Fruit fly (Drosophila melanogaster) whole organism, embryonic: ENCODE results near the gene CG6527.
A peak's percentile ranks its signal among the peaks of the same experiment; 100 is the strongest.

Source experiments
- Asciz ChIP-seq: fragments of 200-800 bp; sonication (Bioruptor generic); optimal IDR thresholded peaks from 2 replicates; lab custom pipeline; 2017; ENCODE audit warnings: missing biosample characterization, mild to moderate bottlenecking, missing genetic modification characterization, missing genetic modification reagents
- CG11093 ChIP-seq: fragments of 200-800 bp; sonication (Bioruptor generic); IDR thresholded peaks from 3 replicates; pipeline ENCODE4 v1.3.6; 2022; ENCODE audit warnings: missing biosample characterization, missing genetic modification characterization
- CG12391 ChIP-seq: fragments of 200-800 bp; sonication (Bioruptor generic); optimal IDR thresholded peaks from 3 replicates; lab custom pipeline; 2018; ENCODE audit warnings: missing biosample characterization, mild to moderate bottlenecking, missing genetic modification characterization, moderate library complexity
- CG13296 ChIP-seq: fragments of 200-800 bp; sonication (Bioruptor generic); optimal IDR thresholded peaks from 3 replicates; lab custom pipeline; 2018; ENCODE audit warnings: missing biosample characterization, mild to moderate bottlenecking, missing genetic modification characterization
- CG15479 ChIP-seq: fragments of 200-800 bp; sonication (Bioruptor generic); optimal IDR thresholded peaks from 3 replicates; lab custom pipeline; 2019; ENCODE audit warnings: missing biosample characterization, mild to moderate bottlenecking, missing genetic modification characterization, moderate library complexity
- CG1602 ChIP-seq: fragments of 200-800 bp; sonication (Bioruptor generic); optimal IDR thresholded peaks from 3 replicates; lab custom pipeline; 2016; ENCODE audit warnings: missing biosample characterization, missing genetic modification characterization
- CG16779 ChIP-seq: fragments of 200-800 bp; sonication (Bioruptor generic); IDR thresholded peaks from 2 replicates; pipeline ENCODE4 v1.3.6; 2022; ENCODE audit warnings: missing biosample characterization, missing genetic modification characterization
- CG16815 ChIP-seq: fragments of 200-800 bp; sonication (Bioruptor generic); optimal IDR thresholded peaks from 3 replicates; lab custom pipeline; 2017; ENCODE audit warnings: missing biosample characterization, mild to moderate bottlenecking, missing genetic modification characterization
- CG17328 ChIP-seq: fragments of 200-800 bp; sonication (Bioruptor generic); IDR thresholded peaks from 2 replicates; pipeline ENCODE4 v1.3.6; 2022; ENCODE audit warnings: missing biosample characterization, missing genetic modification characterization
- CG1832 ChIP-seq: fragments of 200-800 bp; sonication (Bioruptor generic); optimal IDR thresholded peaks from 2 replicates; lab custom pipeline; 2017; ENCODE audit warnings: missing biosample characterization, mild to moderate bottlenecking, missing genetic modification characterization, inconsistent platforms
- CG2116 ChIP-seq: fragments of 200-800 bp; sonication (Bioruptor generic); optimal IDR thresholded peaks from 3 replicates; lab custom pipeline; 2018; ENCODE audit warnings: missing biosample characterization, mild to moderate bottlenecking, missing genetic modification characterization
- CG2199 ChIP-seq: fragments of 200-800 bp; sonication (Bioruptor generic); IDR thresholded peaks from 3 replicates; pipeline ENCODE4 v1.3.6; 2022; ENCODE audit warnings: missing biosample characterization, missing genetic modification characterization
- CG30403 ChIP-seq: fragments of 200-800 bp; sonication (Bioruptor generic); optimal IDR thresholded peaks from 3 replicates; lab custom pipeline; 2016; ENCODE audit warnings: missing biosample characterization, missing genetic modification characterization
- CG5245 ChIP-seq: fragments of 200-800 bp; sonication (Bioruptor generic); optimal IDR thresholded peaks from 3 replicates; lab custom pipeline; 2016; ENCODE audit warnings: missing biosample characterization, missing genetic modification characterization
- CG6654 ChIP-seq: fragments of 200-800 bp; sonication (Bioruptor generic); optimal IDR thresholded peaks from 2 replicates; lab custom pipeline; 2017; ENCODE audit warnings: missing biosample characterization, mild to moderate bottlenecking, missing genetic modification characterization
- CG6689 ChIP-seq: fragments of 200-800 bp; sonication (Bioruptor generic); IDR thresholded peaks from 2 replicates; pipeline ENCODE4 v1.3.6; 2022; ENCODE audit warnings: missing biosample characterization, missing genetic modification characterization
- CG7963 ChIP-seq: fragments of 200-800 bp; sonication (Bioruptor generic); IDR thresholded peaks from 3 replicates; pipeline ENCODE4 v1.3.6; 2022; ENCODE audit warnings: missing biosample characterization, missing genetic modification characterization; ENCODE audit not compliant: partially characterized antibody
- CG8359 ChIP-seq: fragments of 200-800 bp; sonication (Bioruptor generic); optimal IDR thresholded peaks from 2 replicates; lab custom pipeline; 2017; ENCODE audit warnings: missing biosample characterization, mild to moderate bottlenecking, missing genetic modification characterization, borderline replicate concordance
- CG8478 ChIP-seq: fragments of >200 bp; optimal IDR thresholded peaks from 2 replicates; lab custom pipeline; 2018
- CG8944 ChIP-seq: fragments of 200-800 bp; sonication (Bioruptor generic); optimal IDR thresholded peaks from 3 replicates; lab custom pipeline; 2016; ENCODE audit warnings: missing biosample characterization, missing genetic modification characterization
- CG9609 ChIP-seq: fragments of 200-800 bp; sonication (Bioruptor generic); optimal IDR thresholded peaks from 3 replicates; lab custom pipeline; 2016; ENCODE audit warnings: missing biosample characterization, missing genetic modification characterization
- CTCF ChIP-seq: fragments of 200-800 bp; sonication (Bioruptor generic); optimal IDR thresholded peaks from 2 replicates; lab custom pipeline; 2017; ENCODE audit warnings: missing biosample characterization, mild to moderate bottlenecking, missing genetic modification characterization, moderate library complexity
- Dip2 ChIP-seq: fragments of 200-800 bp; sonication (Bioruptor generic); IDR thresholded peaks from 2 replicates; pipeline ENCODE4 v1.3.6; 2022; ENCODE audit warnings: missing biosample characterization, missing genetic modification characterization
- Dip3 ChIP-seq: fragments of 200-800 bp; sonication (Bioruptor generic); optimal IDR thresholded peaks from 3 replicates; lab custom pipeline; 2016; ENCODE audit warnings: missing biosample characterization, missing genetic modification characterization
- Dll ChIP-seq: fragments of 200-800 bp; sonication (Bioruptor generic); IDR thresholded peaks from 4 replicates; pipeline ENCODE4 v1.3.6; 2022; ENCODE audit warnings: missing biosample characterization, missing genetic modification characterization; ENCODE audit not compliant: partially characterized antibody
- Drgx ChIP-seq: fragments of 200-800 bp; sonication (Bioruptor generic); IDR thresholded peaks from 2 replicates; pipeline ENCODE4 v1.3.6; 2022; ENCODE audit warnings: missing biosample characterization, missing genetic modification characterization
- E2f2 ChIP-seq: fragments of 200-800 bp; sonication (Bioruptor generic); IDR thresholded peaks from 2 replicates; pipeline ENCODE4 v1.3.6; 2022; ENCODE audit warnings: missing biosample characterization, missing genetic modification characterization
- Elba2 ChIP-seq: fragments of 200-800 bp; sonication (Bioruptor generic); optimal IDR thresholded peaks from 3 replicates; lab custom pipeline; 2016; ENCODE audit warnings: missing biosample characterization, missing genetic modification characterization
- Ets97D ChIP-seq: fragments of 200-800 bp; sonication (Bioruptor generic); optimal IDR thresholded peaks from 3 replicates; lab custom pipeline; 2016; ENCODE audit warnings: missing biosample characterization, missing genetic modification characterization
- Fer2 ChIP-seq: fragments of 200-800 bp; sonication (Bioruptor generic); optimal IDR thresholded peaks from 2 replicates; lab custom pipeline; 2018; ENCODE audit warnings: missing biosample characterization, mild to moderate bottlenecking, missing genetic modification characterization, moderate library complexity
- Hey ChIP-seq: fragments of 200-800 bp; sonication (Bioruptor generic); optimal IDR thresholded peaks from 3 replicates; lab custom pipeline; 2018; ENCODE audit warnings: missing biosample characterization, mild to moderate bottlenecking, missing genetic modification characterization
- MESR4 ChIP-seq: fragments of 200-800 bp; sonication (Bioruptor generic); optimal IDR thresholded peaks from 2 replicates; lab custom pipeline; 2018; ENCODE audit warnings: missing biosample characterization, mild to moderate bottlenecking, missing genetic modification characterization, moderate library complexity
- Max ChIP-seq: fragments of 200-800 bp; sonication (Bioruptor generic); optimal IDR thresholded peaks from 2 replicates; lab custom pipeline; 2016; ENCODE audit warnings: missing biosample characterization, mild to moderate bottlenecking, missing genetic modification characterization
- Oli ChIP-seq: fragments of 200-800 bp; sonication (Bioruptor generic); optimal IDR thresholded peaks from 2 replicates; lab custom pipeline; 2018; ENCODE audit warnings: missing biosample characterization, mild to moderate bottlenecking, missing genetic modification characterization, moderate library complexity
- ab ChIP-seq: fragments of 200-800 bp; sonication (Bioruptor generic); optimal IDR thresholded peaks from 2 replicates; lab custom pipeline; 2016; ENCODE audit warnings: missing biosample characterization, missing genetic modification characterization
- abd-A ChIP-seq: fragments of 200-800 bp; sonication (Bioruptor generic); optimal IDR thresholded peaks from 3 replicates; lab custom pipeline; 2019; ENCODE audit warnings: missing biosample characterization, mild to moderate bottlenecking, missing genetic modification characterization, moderate library complexity
- ap ChIP-seq: fragments of 200-800 bp; sonication (Bioruptor generic); IDR thresholded peaks from 2 replicates; pipeline ENCODE4 v1.3.6; 2022; ENCODE audit warnings: missing biosample characterization, missing genetic modification characterization
- bsh ChIP-seq, 2 experiments: fragments of 200-800 bp; sonication (Bioruptor generic); optimal IDR thresholded peaks; 2 replicates each; lab custom pipeline; 2017 to 2018; ENCODE audit warnings: mild to moderate bottlenecking in 2 of 2, missing biosample characterization in 2 of 2, missing genetic modification characterization in 2 of 2, moderate library complexity in 1 of 2
- btn ChIP-seq: fragments of 200-800 bp; sonication (Bioruptor generic); optimal IDR thresholded peaks from 2 replicates; lab custom pipeline; 2016; ENCODE audit warnings: missing biosample characterization, missing genetic modification characterization
- cas ChIP-seq: fragments of 200-800 bp; sonication (Bioruptor generic); IDR thresholded peaks from 2 replicates; pipeline ENCODE4 v1.3.6; 2022; ENCODE audit warnings: missing biosample characterization, missing genetic modification characterization
- chn ChIP-seq: fragments of 200-800 bp; sonication (Bioruptor generic); optimal IDR thresholded peaks from 2 replicates; lab custom pipeline; 2016; ENCODE audit warnings: missing biosample characterization, missing genetic modification characterization
- dan ChIP-seq: fragments of 200-800 bp; sonication (Bioruptor generic); IDR thresholded peaks from 2 replicates; pipeline ENCODE4 v1.3.6; 2022; ENCODE audit warnings: missing biosample characterization, missing genetic modification characterization
- en ChIP-seq: fragments of 200-800 bp; sonication (Bioruptor generic); optimal IDR thresholded peaks from 2 replicates; lab custom pipeline; 2016; ENCODE audit warnings: missing biosample characterization, missing genetic modification characterization
- ken ChIP-seq: fragments of 200-800 bp; sonication (Bioruptor generic); IDR thresholded peaks from 3 replicates; pipeline ENCODE4 v1.3.6; 2022; ENCODE audit warnings: missing biosample characterization, missing genetic modification characterization
- luna ChIP-seq: fragments of 200-800 bp; sonication (Bioruptor generic); optimal IDR thresholded peaks from 2 replicates; lab custom pipeline; 2016; ENCODE audit warnings: missing biosample characterization, missing genetic modification characterization
- nerfin-1 ChIP-seq: fragments of 200-800 bp; sonication (Bioruptor generic); optimal IDR thresholded peaks from 3 replicates; lab custom pipeline; 2019; ENCODE audit warnings: missing biosample characterization, mild to moderate bottlenecking, missing genetic modification characterization, moderate library complexity
- peb ChIP-seq: fragments of 200-800 bp; sonication (Bioruptor generic); IDR thresholded peaks from 2 replicates; pipeline ENCODE4 v1.3.6; 2022; ENCODE audit warnings: missing biosample characterization, missing genetic modification characterization
- prd ChIP-seq, 3 experiments: fragments of >200 bp in 2 of 3; fragments of 200-800 bp in 1 of 3; sonication (Bioruptor generic) in 1 of 3; optimal IDR thresholded peaks in 2 of 3; IDR thresholded peaks in 1 of 3; 2 replicates in 2 of 3; 3 replicates in 1 of 3; pipeline versions ENCODE4 v1.3.6 to Lab custom; 2017 to 2022; ENCODE audit warnings: missing biosample characterization in 1 of 3, missing genetic modification characterization in 1 of 3
- rib ChIP-seq: fragments of 200-800 bp; sonication (Bioruptor generic); IDR thresholded peaks from 2 replicates; pipeline ENCODE4 v1.3.6; 2022; ENCODE audit warnings: missing biosample characterization, missing genetic modification characterization
- trh ChIP-seq: fragments of 200-800 bp; sonication (Bioruptor generic); optimal IDR thresholded peaks from 2 replicates; lab custom pipeline; 2016; ENCODE audit warnings: missing biosample characterization, missing genetic modification characterization
- zfh1 ChIP-seq: fragments of 200-800 bp; sonication (Bioruptor generic); IDR thresholded peaks from 3 replicates; pipeline ENCODE4 v1.3.6; 2022; ENCODE audit warnings: missing biosample characterization, missing genetic modification characterization

Gene CG6527

dm6 chr3L:10522391-10523214 is 36.3 kb downstream of the CG6527 start (continued):
- TF ChIP-seq prd (optimal IDR thresholded peaks at IDR 0.05; lab: Kevin White, UChicago) = no peak
- no peak; the same call in 2 of the 3 replicates for TF ChIP-seq prd (GFP tag; IDR thresholded peaks at IDR 0.05; lab: Robert Waterston, UW)
- TF ChIP-seq CG7963 = no peak
- no peak for TF ChIP-seq CG15479 (GFP tag; lab: Kevin White, UChicago)
- TF ChIP-seq Dip2 (GFP tag; lab: Robert Waterston, UW) = no peak
- TF ChIP-seq E2f2 (GFP tag; lab: Robert Waterston, UW) = 0 out of 2 replicates have a peak, but pooled peaks have one; percentile 11
- no peak for TF ChIP-seq Elba2
- no peak for TF ChIP-seq chn (GFP tag; lab: Kevin White, UChicago)
- TF ChIP-seq CG16815 (GFP tag; lab: Kevin White, UChicago) = no peak
- no peak for TF ChIP-seq bsh (GFP tag; optimal IDR thresholded peaks at IDR 0.05; lab: Kevin White, UChicago)
- TF ChIP-seq Drgx (GFP tag; lab: Robert Waterston, UW) = no peak
- TF ChIP-seq CG17328 (GFP tag; lab: Robert Waterston, UW) = no peak
- TF ChIP-seq dan (GFP tag; lab: Robert Waterston, UW) = no peak
- no peak for TF ChIP-seq Asciz (GFP tag; lab: Kevin White, UChicago)
- no peak for TF ChIP-seq Ets97D (GFP tag; lab: Kevin White, UChicago)
- TF ChIP-seq CG8944 = no peak
- no peak for TF ChIP-seq ap (GFP tag; lab: Robert Waterston, UW)
- no peak for TF ChIP-seq Fer2 (tag; lab: Kevin White, UChicago)
- TF ChIP-seq ken = no peak
- TF ChIP-seq CG16779 (GFP tag; lab: Robert Waterston, UW) = no peak
- TF ChIP-seq Oli = peak; percentile 11
- TF ChIP-seq CG5245 (GFP tag; lab: Kevin White, UChicago) = no peak
- 0 out of 3 replicates have a peak, but pooled peaks have one; percentile 31 for TF ChIP-seq zfh1 (GFP tag; lab: Robert Waterston, UW)
- TF ChIP-seq ab (GFP tag; lab: Kevin White, UChicago) = no peak
- no peak for TF ChIP-seq Dip3
- no peak for TF ChIP-seq Max (GFP tag; lab: Kevin White, UChicago)
- TF ChIP-seq CG8359 = no peak
- TF ChIP-seq luna = no peak
- TF ChIP-seq Dll (GFP tag; lab: Robert Waterston, UW) = no peak
- no peak for TF ChIP-seq MESR4 (GFP tag; lab: Kevin White, UChicago)
- TF ChIP-seq btn = no peak
- no peak for TF ChIP-seq peb (GFP tag; lab: Robert Waterston, UW)
- TF ChIP-seq CG9609 (GFP tag; lab: Kevin White, UChicago) = no peak
- no peak for TF ChIP-seq CG11093 (GFP tag; lab: Robert Waterston, UW)
- TF ChIP-seq cas (GFP tag; lab: Robert Waterston, UW) = no peak
- no peak for TF ChIP-seq CG6654 (GFP tag; lab: Kevin White, UChicago)
- no peak for TF ChIP-seq CTCF (GFP tag; lab: Kevin White, UChicago)
- no peak for TF ChIP-seq nerfin-1
- TF ChIP-seq CG30403 (GFP tag; lab: Kevin White, UChicago) = peak; percentile 16
- no peak for TF ChIP-seq CG8478 (lab: Kevin White, UChicago)
- TF ChIP-seq CG12391 = no peak
- TF ChIP-seq trh (GFP tag; lab: Kevin White, UChicago) = no peak
- no peak for TF ChIP-seq CG1832 (GFP tag; lab: Kevin White, UChicago)
- no peak for TF ChIP-seq CG2199
- no peak for TF ChIP-seq CG1602
- no peak for TF ChIP-seq en (GFP tag; lab: Kevin White, UChicago)
- TF ChIP-seq abd-A (tag; lab: Kevin White, UChicago) = peak; percentile 60
- no peak for TF ChIP-seq CG2116
- no peak for TF ChIP-seq CG6689 (GFP tag; lab: Robert Waterston, UW)
- no peak for TF ChIP-seq rib (GFP tag; lab: Robert Waterston, UW)
- TF ChIP-seq CG13296 (GFP tag; lab: Kevin White, UChicago) = no peak
- no peak for TF ChIP-seq Hey (tag; lab: Kevin White, UChicago)
